Worm (Caenorhabditis elegans): ENCODE results near the gene Y51A2B.16.

Y51A2B.16 gene

DNA sequence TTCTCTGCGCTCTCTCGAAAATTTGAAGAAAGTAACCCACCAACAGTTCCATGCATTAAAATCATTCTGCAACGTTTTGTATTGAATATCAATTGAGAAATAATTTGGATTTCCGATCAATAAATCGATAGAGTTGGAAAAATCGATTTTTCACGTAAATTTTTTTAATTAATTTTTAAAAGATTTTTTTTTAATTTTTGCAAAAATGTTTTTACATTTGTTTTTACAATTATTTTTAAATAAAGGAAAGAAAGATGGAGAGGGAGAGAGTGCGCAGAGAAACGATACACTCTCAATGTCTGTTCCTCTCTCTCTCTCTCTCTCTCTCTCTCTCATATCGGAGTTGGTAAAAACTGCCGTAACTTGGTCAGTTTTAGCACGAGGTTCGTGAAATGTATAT is 27.8 kb upstream of the Y51A2B.16 start, which contains the start of gene ZK262.19:
Gene ZK262.19, minus strand, starts transcription at position 101 of the 400 bp plus-strand sequence.
- no peak for TF ChIP-seq aptf-2 (GFP tag; conservative IDR thresholded peaks at IDR 0.05)
- no peak for TF ChIP-seq F39B2.1 (GFP tag; IDR thresholded peaks at IDR 0.05)
- no peak for TF ChIP-seq let-607 (tag; optimal IDR thresholded peaks at IDR 0.05)
- no peak for TF ChIP-seq Y53F4B.3 (GFP tag; IDR thresholded peaks at IDR 0.05)
- TF ChIP-seq tlf-1 (GFP tag; optimal IDR thresholded peaks at IDR 0.05), result no peak
- no peak for TF ChIP-seq gei-17 (GFP tag; optimal IDR thresholded peaks at IDR 0.05)
- no peak for TF ChIP-seq F52B5.7 (tag; optimal IDR thresholded peaks at IDR 0.05)
- TF ChIP-seq ceh-79 (tag; optimal IDR thresholded peaks at IDR 0.05), result no peak
- no peak for TF ChIP-seq nhr-80 (tag; optimal IDR thresholded peaks at IDR 0.05)
- no peak for TF ChIP-seq nhr-90 (tag; optimal IDR thresholded peaks at IDR 0.05)
- no peak for TF ChIP-seq madf-8 (GFP tag; conservative IDR thresholded peaks at IDR 0.05)
- TF ChIP-seq bed-2 (GFP tag; IDR thresholded peaks at IDR 0.05), result no peak
- TF ChIP-seq ceh-91 (GFP tag; IDR thresholded peaks at IDR 0.05), result no peak
- no peak for TF ChIP-seq lsy-27 (tag; optimal IDR thresholded peaks at IDR 0.05; ENCODE audit: borderline replicate concordance, insufficient read depth)
- no peak for TF ChIP-seq zfh-2 (GFP tag; conservative IDR thresholded peaks at IDR 0.05)
- no peak for TF ChIP-seq ztf-3 (GFP tag; optimal IDR thresholded peaks at IDR 0.05)

- TF ChIP-seq ztf-18 (tag; optimal IDR thresholded peaks at IDR 0.05) (no peak), F37B4.10 (GFP tag; IDR thresholded peaks at IDR 0.05) (no peak)
Measured at ce11 chrV:18424471-18424870, 26.8 kb upstream of the Y51A2B.16 start, which contains the start of gene ZK262.4. TSS of gene ZK262.4 (minus strand) at chrV:18424571.

DNA sequence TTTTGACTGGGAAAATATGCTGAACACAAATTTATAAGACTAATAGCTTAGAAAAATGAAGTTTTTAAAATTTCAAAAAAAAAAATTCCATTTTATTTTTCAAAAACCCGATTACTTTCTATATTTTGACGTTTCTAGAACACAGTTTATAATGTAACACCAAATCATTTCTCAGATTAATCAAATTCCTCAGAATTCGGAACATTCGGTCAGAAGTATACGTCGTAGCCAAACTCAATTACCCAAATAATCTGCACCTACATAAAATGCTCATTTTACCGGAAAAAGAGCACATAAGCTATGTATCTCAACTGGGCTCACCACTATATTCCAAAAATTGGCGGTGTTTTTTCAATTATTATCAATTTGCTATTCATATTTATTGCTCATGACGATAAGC is 23.1 kb upstream of the Y51A2B.16 start, which contains the start of gene srj-26:
Gene srj-26, plus strand, starts transcription at position 301 of the 400 bp plus-strand sequence.
- TF ChIP-seq madf-3 (GFP tag; IDR thresholded peaks at IDR 0.05) (no peak), C17E4.6 (GFP tag; IDR thresholded peaks at IDR 0.05) (no peak), mel-28 (tag; optimal IDR thresholded peaks at IDR 0.05; ENCODE audit: borderline replicate concordance) (no peak), Y53F4B.3 (GFP tag; IDR thresholded peaks at IDR 0.05) (no peak), B0261.1 (tag; optimal IDR thresholded peaks at IDR 0.05) (no peak), attf-5 (GFP tag; optimal IDR thresholded peaks at IDR 0.05) (no peak), tbp1 (GFP tag; optimal IDR thresholded peaks at IDR 0.05) (no peak), pha-4 (tag; optimal IDR thresholded peaks at IDR 0.05) (no peak), chd-7 (tag; optimal IDR thresholded peaks at IDR 0.05) (no peak), let-526 (GFP tag; IDR thresholded peaks at IDR 0.05) (no peak), attf-6 (GFP tag; IDR thresholded peaks at IDR 0.05) (no peak)

DNA sequence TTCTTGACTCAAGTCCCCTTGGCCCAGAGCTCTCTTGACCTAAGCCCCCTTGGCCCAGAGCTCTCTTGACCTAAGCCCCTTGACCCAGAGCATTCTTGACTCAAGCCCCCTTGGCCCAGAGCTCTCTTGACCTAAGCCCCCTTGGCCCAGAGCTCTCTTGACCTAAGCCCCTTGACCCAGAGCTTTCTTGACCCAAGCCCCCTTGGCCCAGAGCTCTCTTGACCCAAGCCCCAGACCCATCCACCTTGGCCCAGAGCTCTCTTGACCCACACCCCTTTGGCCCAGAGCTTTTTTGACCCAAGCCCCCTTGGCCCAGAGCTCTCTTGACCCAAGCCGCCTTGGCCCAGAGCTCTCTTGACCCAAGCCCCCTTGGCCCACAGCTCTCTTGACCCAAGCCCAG is 18.2 kb upstream of the Y51A2B.16 start:
- TF ChIP-seq egrh-3 (GFP tag; IDR thresholded peaks at IDR 0.05), result peak; percentile 76; the same call in 1 of the 2 replicates
- 0 out of 2 replicates have a peak, but pooled peaks have one; percentile 7 for TF ChIP-seq hsf-1 (GFP tag; IDR thresholded peaks at IDR 0.05)
- peak; percentile 47; the same call in 1 of the 2 replicates for TF ChIP-seq zfh-2 (GFP tag; conservative IDR thresholded peaks at IDR 0.05)

DNA sequence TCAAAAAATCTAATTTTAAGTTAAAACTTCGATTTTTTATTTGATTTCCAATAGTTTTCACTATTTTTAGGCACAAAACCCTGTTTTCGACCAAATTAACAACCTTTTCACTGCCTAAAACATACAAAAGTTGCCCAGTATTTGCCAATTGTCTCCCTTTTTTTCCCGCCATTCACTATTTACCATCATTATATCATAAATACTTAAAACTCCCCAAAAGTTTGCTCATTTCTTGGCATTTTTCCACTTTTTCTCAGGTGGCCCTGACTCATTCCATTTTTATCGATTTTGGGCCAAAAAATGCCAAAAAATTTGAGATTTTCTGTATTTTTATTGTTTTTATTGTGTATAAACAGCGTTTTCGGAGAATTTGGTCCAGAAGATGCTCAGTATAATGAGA is 16.3 kb upstream of the Y51A2B.16 start, which contains the start of gene txt-8:
Gene txt-8, plus strand, starts transcription at position 301 of the 400 bp plus-strand sequence.
- TF ChIP-seq tlf-1 (GFP tag; optimal IDR thresholded peaks at IDR 0.05), result no peak
- no peak for TF ChIP-seq madf-6 (GFP tag; IDR thresholded peaks at IDR 0.05)
